Worm (Caenorhabditis elegans): Measurements from ENCODE around the gene ZK666.15.

DNA sequence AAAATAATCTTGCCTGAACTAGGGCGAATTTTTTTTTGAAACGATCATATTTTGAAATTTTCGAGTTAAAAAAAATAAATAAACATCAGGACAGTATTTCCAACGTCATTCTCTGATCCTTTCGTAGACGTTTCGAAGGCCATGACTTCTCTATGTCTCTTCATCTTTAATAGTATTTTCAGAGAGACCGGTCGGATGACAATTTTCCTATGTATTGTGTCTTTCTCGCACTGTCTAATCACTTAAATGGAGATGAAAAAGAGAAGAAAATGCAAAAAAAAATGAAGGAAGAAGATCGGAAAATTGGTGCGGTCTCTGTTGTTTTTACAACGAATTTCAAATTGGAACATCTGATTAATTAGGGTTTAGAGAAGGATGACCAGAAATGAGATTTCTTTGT lies 38.3 kb downstream of the ZK666.15 start:
- TF ChIP-seq tbx-2 (tag; optimal IDR thresholded peaks at IDR 0.05) (no peak), ama-1 (optimal IDR thresholded peaks at IDR 0.05) (no peak), aly-2 (tag; optimal IDR thresholded peaks at IDR 0.05) (no peak), ztf-4 (tag; optimal IDR thresholded peaks at IDR 0.05) (no peak), nfya-1 (tag; optimal IDR thresholded peaks at IDR 0.05; ENCODE audit: insufficient read depth) (no peak), nhr-12 (tag; optimal IDR thresholded peaks at IDR 0.05) (no peak), egl-27 (tag; optimal IDR thresholded peaks at IDR 0.05) (no peak), fos-1 (tag; optimal IDR thresholded peaks at IDR 0.05) (no peak), pha-4 (tag; optimal IDR thresholded peaks at IDR 0.05) (no peak), unc-62 (GFP tag; optimal IDR thresholded peaks at IDR 0.05) (no peak), nhr-76 (tag; optimal IDR thresholded peaks at IDR 0.05) (no peak), unc-39 (tag; optimal IDR thresholded peaks at IDR 0.05) (no peak), nhr-11 (tag; optimal IDR thresholded peaks at IDR 0.05) (no peak)
